Worm (Caenorhabditis elegans) whole organism, L2 larva: ENCODE data around the gene dhs-31.

Experiments
- C34F6.9 ChIP-seq: fragments of 150-350 bp; optimal IDR thresholded peaks from 2 replicates; lab custom pipeline; 2014; ENCODE audit warnings: missing biosample characterization, missing genetic modification characterization
- F13H6.1 ChIP-seq: sonication (generic microtip); optimal IDR thresholded peaks from 2 replicates; lab custom pipeline; 2016; ENCODE audit warnings: missing genetic modification characterization, missing compliant biosample characterization
- R02D3.7 ChIP-seq: fragments of 150-350 bp; optimal IDR thresholded peaks from 2 replicates; lab custom pipeline; 2014; ENCODE audit warnings: missing biosample characterization, missing genetic modification characterization
- Y55F3AM.14 ChIP-seq: fragments of 200-800 bp; sonication (Bioruptor generic); optimal IDR thresholded peaks from 2 replicates; lab custom pipeline; 2018; ENCODE audit warnings: mild to moderate bottlenecking, missing genetic modification characterization, missing compliant biosample characterization
- ZK546.5 ChIP-seq: sonication (generic microtip); optimal IDR thresholded peaks from 2 replicates; lab custom pipeline; 2017; ENCODE audit warnings: missing biosample characterization, missing genetic modification characterization
- aly-2 ChIP-seq: fragments of 150-350 bp; optimal IDR thresholded peaks from 2 replicates; lab custom pipeline; 2014; ENCODE audit warnings: missing biosample characterization, missing genetic modification characterization
- ama-1 ChIP-seq: fragments of 150-350 bp; optimal IDR thresholded peaks from 2 replicates; lab custom pipeline; 2018; ENCODE audit warnings: inconsistent platforms
- blmp-1 ChIP-seq: sonication (generic microtip); optimal IDR thresholded peaks from 2 replicates; lab custom pipeline; 2017; ENCODE audit warnings: missing genetic modification characterization, mild to moderate bottlenecking, missing compliant biosample characterization, antibody characterized with exemption, moderate library complexity; ENCODE audit not compliant: insufficient read depth
- ceh-16 ChIP-seq: fragments of 150-350 bp; optimal IDR thresholded peaks from 2 replicates; lab custom pipeline; 2014; ENCODE audit warnings: missing biosample characterization, missing genetic modification characterization
- ceh-82 ChIP-seq: fragments of 150-350 bp; optimal IDR thresholded peaks from 2 replicates; lab custom pipeline; 2014; ENCODE audit warnings: missing biosample characterization, missing genetic modification characterization
- crh-2 ChIP-seq: sonication (generic microtip); optimal IDR thresholded peaks from 2 replicates; lab custom pipeline; 2017; ENCODE audit warnings: missing biosample characterization, missing genetic modification characterization
- egl-27 ChIP-seq: sonication (generic microtip); optimal IDR thresholded peaks from 3 replicates; lab custom pipeline; 2017; ENCODE audit warnings: missing biosample characterization, missing genetic modification reagents, missing genetic modification characterization
- elt-1 ChIP-seq: fragments of 150-350 bp; optimal IDR thresholded peaks from 2 replicates; lab custom pipeline; 2014; ENCODE audit warnings: missing biosample characterization, missing genetic modification characterization
- fos-1 ChIP-seq: fragments of 150-350 bp; optimal IDR thresholded peaks from 2 replicates; lab custom pipeline; 2014; ENCODE audit warnings: missing biosample characterization, missing genetic modification characterization
- lin-11 ChIP-seq: fragments of 150-350 bp; sonication (generic microtip); optimal IDR thresholded peaks from 2 replicates; lab custom pipeline; 2014; ENCODE audit warnings: missing biosample characterization, missing genetic modification characterization, inconsistent platforms, mixed read lengths
- lin-39 ChIP-seq: fragments of 150-350 bp; optimal IDR thresholded peaks from 2 replicates; lab custom pipeline; 2014; ENCODE audit warnings: missing biosample characterization, missing genetic modification reagents, missing genetic modification characterization
- lsy-2 ChIP-seq, 2 experiments: fragments of 150-350 bp in 1 of 2; sonication (generic microtip) in 1 of 2; optimal IDR thresholded peaks; 2 replicates each; lab custom pipeline; 2014 to 2017; ENCODE audit warnings: missing biosample characterization in 2 of 2, missing genetic modification characterization in 2 of 2
- mbf-1 ChIP-seq: sonication (generic microtip); optimal IDR thresholded peaks from 2 replicates; lab custom pipeline; 2017; ENCODE audit warnings: missing biosample characterization, missing genetic modification characterization
- mdl-1 ChIP-seq, 2 experiments: fragments of 150-350 bp in 1 of 2; sonication (generic microtip) in 1 of 2; optimal IDR thresholded peaks; 2 replicates each; lab custom pipeline; 2017; ENCODE audit warnings: missing biosample characterization in 2 of 2, missing genetic modification characterization in 2 of 2
- nhr-10 ChIP-seq: sonication (generic microtip); optimal IDR thresholded peaks from 2 replicates; lab custom pipeline; 2017; ENCODE audit warnings: missing biosample characterization, missing genetic modification characterization
- nhr-11 ChIP-seq: fragments of 150-350 bp; optimal IDR thresholded peaks from 2 replicates; lab custom pipeline; 2014; ENCODE audit warnings: missing biosample characterization, missing genetic modification characterization
- nhr-12 ChIP-seq: fragments of 150-350 bp; optimal IDR thresholded peaks from 2 replicates; lab custom pipeline; 2014; ENCODE audit warnings: missing biosample characterization, missing genetic modification characterization
- nhr-129 ChIP-seq: fragments of 150-350 bp; optimal IDR thresholded peaks from 2 replicates; lab custom pipeline; 2014; ENCODE audit warnings: missing biosample characterization, missing genetic modification characterization
- nhr-21 ChIP-seq: fragments of 150-350 bp; optimal IDR thresholded peaks from 2 replicates; lab custom pipeline; 2014; ENCODE audit warnings: missing biosample characterization, missing genetic modification characterization
- nhr-23 ChIP-seq: fragments of 150-350 bp; optimal IDR thresholded peaks from 2 replicates; lab custom pipeline; 2014; ENCODE audit warnings: missing biosample characterization, missing genetic modification reagents, missing genetic modification characterization
- nhr-25 ChIP-seq: fragments of 150-350 bp; sonication (generic microtip); optimal IDR thresholded peaks from 3 replicates; lab custom pipeline; 2014; ENCODE audit warnings: missing biosample characterization, missing genetic modification characterization
- nhr-6 ChIP-seq: fragments of 150-350 bp; optimal IDR thresholded peaks from 2 replicates; lab custom pipeline; 2014; ENCODE audit warnings: missing biosample characterization, missing genetic modification characterization
- sem-4 ChIP-seq: fragments of 150-350 bp; optimal IDR thresholded peaks from 2 replicates; lab custom pipeline; 2014; ENCODE audit warnings: missing biosample characterization, missing genetic modification reagents, missing genetic modification characterization
- skn-1 ChIP-seq: sonication (generic microtip); optimal IDR thresholded peaks from 2 replicates; lab custom pipeline; 2017; ENCODE audit warnings: missing biosample characterization, missing genetic modification characterization
- sma-3 ChIP-seq: sonication (generic microtip); optimal IDR thresholded peaks from 2 replicates; lab custom pipeline; 2016; ENCODE audit warnings: missing genetic modification reagents, missing genetic modification characterization, missing compliant biosample characterization
- snpc-4 ChIP-seq: fragments of 150-350 bp; optimal IDR thresholded peaks from 2 replicates; lab custom pipeline; 2014; ENCODE audit warnings: missing biosample characterization, missing genetic modification characterization
- unc-39 ChIP-seq: fragments of 150-350 bp; optimal IDR thresholded peaks from 2 replicates; lab custom pipeline; 2014; ENCODE audit warnings: missing biosample characterization, missing genetic modification characterization
- unc-55 ChIP-seq: fragments of 150-350 bp; sonication (generic microtip); optimal IDR thresholded peaks from 3 replicates; lab custom pipeline; 2014; ENCODE audit warnings: missing biosample characterization, missing genetic modification reagents, missing genetic modification characterization
- unc-62 ChIP-seq: fragments of 150-350 bp; optimal IDR thresholded peaks from 2 replicates; lab custom pipeline; 2014; ENCODE audit warnings: missing biosample characterization, missing genetic modification reagents, missing genetic modification characterization
- ztf-11 ChIP-seq: sonication (generic microtip); optimal IDR thresholded peaks from 2 replicates; lab custom pipeline; 2017; ENCODE audit warnings: missing biosample characterization, missing genetic modification characterization

dhs-31 gene

ce11 chrIV:10021283-10021682, 19.4 kb downstream of the dhs-31 start, which contains the start of gene F44D12.19:
TSS of gene F44D12.19 (plus strand) at chrIV:10021583.
- TF ChIP-seq mbf-1 (tag; lab: Kevin White, UChicago) (no peak), ceh-82 (no peak), Y55F3AM.14 (GFP tag; lab: Kevin White, UChicago) (no peak), lin-11 (tag; lab: Kevin White, UChicago) (no peak), ceh-16 (tag; lab: Kevin White, UChicago) (no peak), lsy-2 (tag; optimal IDR thresholded peaks at IDR 0.05; lab: Kevin White, UChicago) (no peak), egl-27 (tag; lab: Kevin White, UChicago) (no peak), nhr-23 (tag; lab: Kevin White, UChicago) (no peak), ztf-11 (tag; lab: Kevin White, UChicago) (no peak), unc-62 (GFP tag; lab: Kevin White, UChicago) (no peak), nhr-6 (tag; lab: Kevin White, UChicago) (no peak)

DNA sequence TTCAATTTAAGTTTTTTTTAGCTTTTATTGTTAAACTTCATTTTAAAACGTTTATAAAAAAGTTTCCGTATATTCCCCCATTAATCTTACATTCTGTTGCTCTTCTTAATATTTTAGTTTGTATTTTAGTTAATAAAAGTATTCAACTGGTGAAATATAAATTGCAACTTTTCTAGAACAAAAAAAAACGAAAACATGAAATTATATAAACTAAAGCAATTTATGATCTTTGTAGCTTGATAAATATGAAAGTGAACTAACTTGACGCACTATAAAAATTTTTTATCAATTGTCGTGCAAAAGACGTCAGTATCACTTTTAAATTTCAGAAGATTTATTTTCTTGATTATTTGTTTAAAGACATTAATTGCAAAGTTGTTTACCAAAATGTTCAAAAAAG, 23.1 kb downstream of the dhs-31 start, which contains the start of gene F44D12.2:
Gene F44D12.2, minus strand, starts transcription at position 101 of the 400 bp plus-strand sequence.
- TF ChIP-seq mdl-1 (tag; optimal IDR thresholded peaks at IDR 0.05; lab: Kevin White, UChicago) (no peak), fos-1 (peak; percentile 7)

ce11 chrIV:10016977-10017376, 23.7 kb downstream of the dhs-31 start, which contains the start of gene ent-7:
TSS of gene ent-7 (plus strand) at chrIV:10017277.
- TF ChIP-seq F13H6.1 (tag; lab: Kevin White, UChicago), result no peak
- no peak for TF ChIP-seq skn-1 (tag; lab: Kevin White, UChicago)
- no peak for TF ChIP-seq sem-4
- no peak for TF ChIP-seq unc-55 (GFP tag; lab: Kevin White, UChicago)
- no peak for TF ChIP-seq unc-39 (tag; lab: Kevin White, UChicago)
- no peak for TF ChIP-seq R02D3.7
- no peak for TF ChIP-seq fos-1
- no peak for TF ChIP-seq nhr-6 (tag; lab: Kevin White, UChicago)
- no peak for TF ChIP-seq nhr-10 (tag; lab: Kevin White, UChicago)
- no peak for TF ChIP-seq nhr-11 (tag; lab: Kevin White, UChicago)
- no peak for TF ChIP-seq egl-27 (tag; lab: Kevin White, UChicago)
- TF ChIP-seq aly-2 (tag; lab: Kevin White, UChicago), result no peak
- TF ChIP-seq ztf-11 (tag; lab: Kevin White, UChicago), result no peak
- no peak for TF ChIP-seq nhr-25 (tag; lab: Kevin White, UChicago)
- no peak for TF ChIP-seq snpc-4 (tag; lab: Kevin White, UChicago)
- no peak for TF ChIP-seq elt-1 (tag; lab: Kevin White, UChicago)

DNA sequence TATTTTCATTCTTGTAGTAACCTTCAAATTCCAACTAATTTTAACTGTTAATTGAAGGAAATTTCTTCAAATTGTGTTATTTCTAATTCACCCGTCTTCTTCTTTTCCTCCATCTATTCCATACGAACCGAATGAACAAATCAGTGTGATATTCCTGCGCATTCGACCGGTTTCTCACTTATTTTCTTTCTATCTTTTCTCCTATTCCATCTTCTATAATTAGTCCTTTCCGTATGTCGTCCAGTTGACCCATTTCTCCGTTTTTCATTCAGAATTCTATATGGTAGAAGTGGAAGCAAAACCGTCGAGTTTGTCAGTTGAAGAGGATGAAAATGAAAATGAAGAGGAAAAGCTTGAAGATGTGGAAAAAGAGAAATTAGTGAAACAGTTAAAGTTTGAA, 31.2 kb downstream of the dhs-31 start, which contains the start of gene magu-4:
Gene magu-4, plus strand, starts transcription at position 218 of the 400 bp plus-strand sequence.
- no peak for TF ChIP-seq sma-3 (GFP tag; lab: Kevin White, UChicago)
- TF ChIP-seq aly-2 (tag; lab: Kevin White, UChicago), result no peak
- peak; percentile 17 for TF ChIP-seq nhr-25 (tag; lab: Kevin White, UChicago)
- no peak for TF ChIP-seq nhr-10 (tag; lab: Kevin White, UChicago)
- TF ChIP-seq nhr-21 (tag; lab: Kevin White, UChicago), result no peak
- no peak for TF ChIP-seq nhr-12
- TF ChIP-seq fos-1, result no peak

- TF ChIP-seq aly-2 (tag; lab: Kevin White, UChicago) (no peak), sma-3 (GFP tag; lab: Kevin White, UChicago) (peak; percentile 37), nhr-6 (tag; lab: Kevin White, UChicago) (no peak), nhr-129 (tag; lab: Kevin White, UChicago) (peak; percentile 11), blmp-1 (tag; lab: Kevin White, UChicago) (peak; percentile 93), sem-4 (no peak), nhr-21 (tag; lab: Kevin White, UChicago) (peak; percentile 64), mdl-1 (tag; optimal IDR thresholded peaks at IDR 0.05; lab: Kevin White, UChicago) (peak in 1 of 2 experiments; percentile 19), skn-1 (tag; lab: Kevin White, UChicago) (no peak), nhr-25 (tag; lab: Kevin White, UChicago) (peak; percentile 60), lin-39 (no peak), ama-1 (lab: Kevin White, UChicago) (no peak), nhr-10 (tag; lab: Kevin White, UChicago) (no peak), elt-1 (tag; lab: Kevin White, UChicago) (no peak), crh-2 (tag; lab: Kevin White, UChicago) (peak; percentile 60), lin-11 (tag; lab: Kevin White, UChicago) (no peak), fos-1 (peak; percentile 46), lsy-2 (tag; optimal IDR thresholded peaks at IDR 0.05; lab: Kevin White, UChicago) (peak in 1 of 2 experiments; percentile 9), ZK546.5 (no peak), unc-62 (GFP tag; lab: Kevin White, UChicago) (no peak), C34F6.9 (tag; lab: Kevin White, UChicago) (peak; percentile 8), F13H6.1 (tag; lab: Kevin White, UChicago) (peak; percentile 43)
Observed at ce11 chrIV:10007758-10008157, 32.9 kb downstream of the dhs-31 start.
